Worm (Caenorhabditis elegans) whole organism, early embryonic: ENCODE measurements around the gene ptr-14.

ENCODE experiments used
- ets-7 ChIP-seq: sonication (generic microtip); optimal IDR thresholded peaks from 2 replicates; lab custom pipeline; 2016; ENCODE audit warnings: missing genotype, missing genetic modification characterization, missing compliant biosample characterization
- pes-1 ChIP-seq: fragments of 200-800 bp; sonication (Bioruptor generic); IDR thresholded peaks from 2 replicates; pipeline ENCODE4 v1.3.6; 2022; ENCODE audit warnings: missing genetic modification reagents, missing genetic modification characterization, missing compliant biosample characterization

- TF ChIP-seq pes-1 (no peak), ets-7 (no peak)
Measured at ce11 chrIV:10567822-10568221, 47.4 kb upstream of the ptr-14 start.
